Worm (Caenorhabditis elegans): ENCODE results near the gene C17H12.11.

DNA sequence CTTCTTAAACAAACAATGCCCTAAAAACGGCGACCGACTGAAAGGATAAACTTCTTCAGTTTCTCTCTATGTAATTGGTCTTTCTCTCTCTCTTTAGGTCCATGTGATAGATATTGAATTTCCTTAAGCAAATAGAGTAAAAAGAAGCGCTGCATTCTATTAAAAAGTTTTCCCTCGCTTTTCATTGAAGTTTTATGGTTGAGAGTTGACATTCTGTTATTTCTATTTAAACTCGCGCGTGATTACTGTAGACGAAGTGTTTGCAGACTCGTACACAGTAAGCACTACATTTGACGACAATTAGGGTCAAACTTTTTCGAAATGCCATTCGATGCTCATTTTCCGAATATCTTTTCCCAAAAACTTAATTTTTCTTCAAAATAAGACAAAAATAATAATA lies 25.0 kb upstream of the C17H12.11 start:
- TF ChIP-seq tab-1 (GFP tag; IDR thresholded peaks at IDR 0.05) (no peak), ztf-29 (GFP tag; IDR thresholded peaks at IDR 0.05) (no peak), med-1 (GFP tag; optimal IDR thresholded peaks at IDR 0.05; ENCODE audit: insufficient read depth) (no peak)

Data from whole organism, midembryonic.